Fruit fly (Drosophila melanogaster): ENCODE data around the gene Cisd2.
A peak's percentile ranks its signal among the peaks of the same experiment; 100 is the strongest.

Gene Cisd2

DNA sequence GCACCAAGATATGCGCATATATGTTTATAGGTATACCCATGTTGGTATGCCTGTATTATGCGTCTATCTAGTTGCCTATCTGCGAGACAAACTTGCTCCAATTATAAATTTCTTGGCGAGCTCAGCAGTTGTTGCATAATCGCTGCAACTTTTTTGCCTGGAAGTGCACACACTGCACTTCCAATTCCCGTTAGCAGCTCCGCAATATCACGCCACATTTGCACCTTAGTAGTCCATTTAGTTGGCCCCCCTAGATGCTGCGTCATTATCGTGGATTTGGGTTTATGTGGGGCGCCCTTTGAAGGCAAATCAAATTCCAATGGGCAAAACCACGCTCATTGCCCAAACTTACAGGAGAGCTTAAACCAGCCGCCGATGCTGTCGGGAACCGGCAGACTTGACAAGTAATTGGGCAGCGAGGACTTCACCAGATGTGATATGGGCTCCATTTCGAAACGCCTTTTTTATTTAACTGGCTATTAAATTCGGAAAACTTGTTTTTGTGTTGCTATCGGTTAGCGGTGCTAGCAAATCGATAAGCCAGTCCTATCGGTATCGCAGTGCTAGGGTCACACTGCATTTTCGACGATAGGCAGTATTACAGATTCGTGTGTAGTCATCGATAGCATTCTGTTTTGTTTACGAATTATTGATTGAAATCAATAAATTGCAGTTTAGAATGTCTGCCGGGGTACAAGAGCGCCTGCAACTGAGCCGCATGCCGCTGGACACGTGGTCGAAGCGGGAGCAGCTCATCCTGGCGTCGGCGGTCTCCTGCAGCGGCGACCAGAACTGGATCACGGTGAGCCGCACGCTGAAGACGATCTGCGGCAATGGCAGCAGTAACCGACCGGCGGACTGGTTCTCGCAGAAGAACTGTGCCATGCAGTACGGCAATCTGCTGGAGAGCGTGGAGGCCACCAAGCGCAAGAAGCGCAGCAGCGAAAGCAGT lies at the start of gene Cisd2, which contains the start of gene Brd8:
Gene Cisd2 (minus strand): TSS at position 538 of the 952 bp plus-strand sequence.
Gene Brd8 (plus strand): TSS at position 595 of the 952 bp plus-strand sequence.
- TF ChIP-seq CG10348 (GFP tag; IDR thresholded peaks at IDR 0.05) (no peak), CG17806 (tag; optimal IDR thresholded peaks at IDR 0.05) (no peak), CG13204 (GFP tag; optimal IDR thresholded peaks at IDR 0.05) (no peak), gl (tag; optimal IDR thresholded peaks at IDR 0.05) (no peak), CG15710 (tag; optimal IDR thresholded peaks at IDR 0.05) (no peak), CG12605 (GFP tag; IDR thresholded peaks at IDR 0.05) (no peak), D1 (tag; optimal IDR thresholded peaks at IDR 0.05) (no peak), Pif1B (GFP tag; optimal IDR thresholded peaks at IDR 0.05) (no peak), fd96Ca (GFP tag; IDR thresholded peaks at IDR 0.05) (no peak), CG9948 (tag; optimal IDR thresholded peaks at IDR 0.05) (no peak), Pif1A (GFP tag; optimal IDR thresholded peaks at IDR 0.05) (no peak), Ets98B (GFP tag; IDR thresholded peaks at IDR 0.05) (no peak), rn (GFP tag; IDR thresholded peaks at IDR 0.05) (no peak), Snoo (tag; optimal IDR thresholded peaks at IDR 0.05) (no peak), CG4496 (GFP tag; IDR thresholded peaks at IDR 0.05) (no peak), CG32121 (GFP tag; IDR thresholded peaks at IDR 0.05) (no peak), EcR (GFP tag; optimal IDR thresholded peaks at IDR 0.05) (no peak), CG14655 (GFP tag; optimal IDR thresholded peaks at IDR 0.05) (no peak)

DNA sequence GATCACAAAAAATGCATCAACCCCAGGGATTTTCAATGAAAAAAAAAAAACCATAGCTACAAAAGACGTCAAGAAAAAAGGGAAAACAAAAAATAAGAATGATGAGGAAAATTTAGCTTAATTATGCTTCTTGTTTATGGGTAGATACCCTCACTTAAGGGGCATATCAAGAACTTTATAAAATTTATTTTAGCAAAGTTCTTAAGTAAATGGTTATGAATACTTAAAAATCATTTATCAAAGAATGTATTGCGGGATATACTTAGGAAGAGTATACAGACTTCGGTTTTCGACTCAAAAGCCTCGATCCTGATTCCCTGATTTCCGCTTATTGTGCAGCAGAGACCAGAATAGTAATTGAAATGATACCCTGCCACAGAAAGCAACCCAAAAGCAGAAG lies 49.8 kb upstream of the Cisd2 start:
- no peak for TF ChIP-seq Pif1B (GFP tag; optimal IDR thresholded peaks at IDR 0.05)
- TF ChIP-seq CG10348 (GFP tag; IDR thresholded peaks at IDR 0.05): no peak
- TF ChIP-seq D1 (tag; optimal IDR thresholded peaks at IDR 0.05): peak; percentile 28
- peak; percentile 56 for TF ChIP-seq CG17806 (tag; optimal IDR thresholded peaks at IDR 0.05)
- TF ChIP-seq CG15710 (tag; optimal IDR thresholded peaks at IDR 0.05): peak; percentile 38
- peak; percentile 48 for TF ChIP-seq CG9948 (tag; optimal IDR thresholded peaks at IDR 0.05)
- TF ChIP-seq CG34367 (tag; optimal IDR thresholded peaks at IDR 0.05): peak; percentile 24
- peak; percentile 69 for TF ChIP-seq CG8159 (tag; optimal IDR thresholded peaks at IDR 0.05)

DNA sequence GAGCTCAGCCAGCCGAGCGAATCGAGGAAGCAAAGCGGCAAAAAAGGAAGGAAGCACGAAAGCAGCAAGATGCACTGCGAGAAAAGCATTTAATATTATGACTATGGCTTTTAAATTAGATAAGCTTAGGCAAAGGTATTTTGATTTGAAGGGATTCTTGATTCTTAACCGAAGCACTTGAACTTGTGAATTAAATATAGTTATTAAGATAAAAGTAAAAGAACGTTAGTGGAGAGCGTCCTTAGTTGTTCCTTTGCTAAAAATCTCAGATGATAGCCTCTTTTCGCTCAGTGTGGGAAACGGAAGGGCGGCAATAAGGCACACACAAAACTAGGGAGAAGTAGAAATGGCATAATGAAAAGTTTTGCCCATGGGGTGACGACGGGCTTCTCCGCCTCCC lies 46.0 kb upstream of the Cisd2 start:
- peak; percentile 36 for TF ChIP-seq CG8159 (tag; optimal IDR thresholded peaks at IDR 0.05)
- TF ChIP-seq Pif1A (GFP tag; optimal IDR thresholded peaks at IDR 0.05): no peak
- TF ChIP-seq CG17806 (tag; optimal IDR thresholded peaks at IDR 0.05): peak; percentile 4

DNA sequence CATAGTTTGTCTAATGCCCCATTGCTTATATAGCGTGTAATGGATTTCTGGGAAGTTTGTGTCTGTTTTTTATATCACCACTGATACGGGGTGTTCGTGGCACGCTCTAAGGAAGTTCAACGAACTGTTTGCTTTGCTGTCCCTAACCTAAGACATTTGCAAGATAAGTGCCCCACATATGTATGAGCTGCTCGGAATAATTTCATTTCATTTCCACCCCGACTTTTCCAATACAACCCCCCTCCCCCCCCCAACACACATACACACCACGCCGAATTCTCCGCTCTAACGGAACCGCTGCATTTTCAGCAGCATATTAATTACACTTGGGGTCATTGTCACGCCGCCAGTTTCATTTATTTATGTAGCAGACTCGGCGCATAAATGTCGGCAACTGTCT lies 44.8 kb upstream of the Cisd2 start:
- TF ChIP-seq CG15710 (tag; optimal IDR thresholded peaks at IDR 0.05) (no peak), CG8301 (tag; optimal IDR thresholded peaks at IDR 0.05) (no peak), EcR (GFP tag; optimal IDR thresholded peaks at IDR 0.05) (peak; percentile 17), CG34367 (tag; optimal IDR thresholded peaks at IDR 0.05) (no peak), CG4496 (GFP tag; IDR thresholded peaks at IDR 0.05) (no peak), fd96Ca (GFP tag; IDR thresholded peaks at IDR 0.05) (no peak)

DNA sequence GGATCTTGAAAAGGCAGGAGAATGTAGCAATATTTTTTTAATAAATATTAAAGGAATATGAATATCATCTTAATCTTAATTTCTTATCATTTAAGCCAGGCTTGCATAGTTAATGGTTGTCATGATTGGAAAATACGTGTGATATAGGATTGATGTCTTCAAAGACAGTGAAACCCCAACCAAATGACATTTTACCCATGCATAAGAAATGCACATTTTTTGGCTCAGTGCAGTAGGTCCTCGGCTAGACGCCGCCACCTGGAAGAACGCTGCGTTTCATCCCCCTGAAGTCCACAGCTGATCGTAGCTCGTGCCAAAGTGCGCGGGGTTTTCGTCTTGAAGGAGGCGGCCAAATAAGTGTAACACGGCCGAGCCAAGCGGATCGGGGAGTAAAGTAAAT lies 43.4 kb upstream of the Cisd2 start:
- TF ChIP-seq fd96Ca (GFP tag; IDR thresholded peaks at IDR 0.05) (no peak), EcR (GFP tag; optimal IDR thresholded peaks at IDR 0.05) (no peak), CG8159 (tag; optimal IDR thresholded peaks at IDR 0.05) (peak; percentile 12)

DNA sequence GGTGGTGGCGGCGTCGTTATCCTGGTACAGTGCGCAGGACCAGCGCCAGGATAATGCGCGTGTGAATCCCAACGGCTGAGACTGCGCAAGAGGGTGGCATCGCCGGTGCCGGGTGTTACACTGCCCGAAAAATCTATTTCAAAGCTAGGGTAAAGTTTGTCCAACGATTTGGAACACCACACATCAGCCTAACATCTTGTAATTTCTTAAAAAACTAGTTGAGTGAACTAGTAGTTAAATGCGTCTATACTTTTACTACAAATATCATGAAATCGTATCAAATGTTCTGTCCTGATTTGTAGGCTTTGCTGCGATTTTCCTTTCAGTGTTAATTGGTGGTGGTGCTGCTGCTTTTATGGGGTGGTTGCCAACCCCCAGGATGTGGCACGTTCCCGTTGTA lies 41.8 kb upstream of the Cisd2 start:
- TF ChIP-seq CG8159 (tag; optimal IDR thresholded peaks at IDR 0.05) (no peak), rn (GFP tag; IDR thresholded peaks at IDR 0.05) (no peak), Pif1A (GFP tag; optimal IDR thresholded peaks at IDR 0.05) (no peak), D1 (tag; optimal IDR thresholded peaks at IDR 0.05) (no peak), CG14655 (GFP tag; optimal IDR thresholded peaks at IDR 0.05) (no peak), CG12605 (GFP tag; IDR thresholded peaks at IDR 0.05) (no peak), Pif1B (GFP tag; optimal IDR thresholded peaks at IDR 0.05) (no peak), CG8301 (tag; optimal IDR thresholded peaks at IDR 0.05) (no peak), Ets98B (GFP tag; IDR thresholded peaks at IDR 0.05) (no peak), CG32121 (GFP tag; IDR thresholded peaks at IDR 0.05) (no peak), CG13204 (GFP tag; optimal IDR thresholded peaks at IDR 0.05) (no peak), CG17806 (tag; optimal IDR thresholded peaks at IDR 0.05) (no peak), Snoo (tag; optimal IDR thresholded peaks at IDR 0.05) (no peak), CG9948 (tag; optimal IDR thresholded peaks at IDR 0.05) (no peak), CG4496 (GFP tag; IDR thresholded peaks at IDR 0.05) (no peak), CG10348 (GFP tag; IDR thresholded peaks at IDR 0.05) (no peak), EcR (GFP tag; optimal IDR thresholded peaks at IDR 0.05) (no peak)

DNA sequence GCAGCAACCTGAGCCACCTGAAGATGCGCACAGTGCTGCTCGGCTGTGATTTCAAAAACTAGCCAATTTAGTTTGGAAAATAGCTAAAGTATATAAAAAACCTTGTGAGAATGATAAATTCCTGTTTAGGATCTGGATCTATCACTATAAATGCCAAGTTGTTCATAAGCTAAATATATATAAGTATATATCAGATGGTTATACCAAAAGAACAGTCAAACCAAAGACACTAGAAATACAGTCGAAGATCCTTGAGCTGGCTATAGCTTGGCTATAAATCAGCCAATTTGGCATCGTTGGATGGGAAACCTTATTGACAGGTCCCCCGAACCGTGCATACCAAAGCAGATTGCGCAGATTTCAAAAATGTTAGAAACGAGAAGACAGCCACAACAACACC lies 40.0 kb upstream of the Cisd2 start:
- no peak for TF ChIP-seq CG32121 (GFP tag; IDR thresholded peaks at IDR 0.05)
- no peak for TF ChIP-seq CG13204 (GFP tag; optimal IDR thresholded peaks at IDR 0.05)
- no peak for TF ChIP-seq CG14655 (GFP tag; optimal IDR thresholded peaks at IDR 0.05)
- no peak for TF ChIP-seq CG8301 (tag; optimal IDR thresholded peaks at IDR 0.05)
- no peak for TF ChIP-seq CG17806 (tag; optimal IDR thresholded peaks at IDR 0.05)
- TF ChIP-seq CG15710 (tag; optimal IDR thresholded peaks at IDR 0.05): no peak
- no peak for TF ChIP-seq CG4496 (GFP tag; IDR thresholded peaks at IDR 0.05)
- TF ChIP-seq CG8159 (tag; optimal IDR thresholded peaks at IDR 0.05): no peak

All from whole organism, pupa.